Worm (Caenorhabditis elegans) whole organism, L4/young adult: Measurements from ENCODE around the gene Y57G11C.41.

Experiments used
- W03F9.2 ChIP-seq: fragments of 150-350 bp; optimal IDR thresholded peaks from 2 replicates; lab custom pipeline; 2014; ENCODE audit warnings: missing biosample characterization, missing genetic modification characterization
- dao-5 ChIP-seq: sonication (generic microtip); optimal IDR thresholded peaks from 2 replicates; lab custom pipeline; 2016; ENCODE audit warnings: missing genotype, missing genetic modification characterization, moderate library complexity, missing compliant biosample characterization
- him-1 ChIP-seq: sonication (generic microtip); optimal IDR thresholded peaks from 2 replicates; lab custom pipeline; 2016; ENCODE audit warnings: missing genotype, missing genetic modification reagents, missing genetic modification characterization, missing compliant biosample characterization

Gene Y57G11C.41

ce11 chrIV:14706302-14706701 is at the start of gene Y57G11C.41:
Y57G11C.41 (minus strand) TSS chrIV:14706402.
- no peak for TF ChIP-seq dao-5 (tag; lab: Kevin White, UChicago)
- TF ChIP-seq him-1 (tag; lab: Kevin White, UChicago) = no peak
- TF ChIP-seq W03F9.2 = no peak

ce11 chrIV:14754912-14755311 is 48.7 kb upstream of the Y57G11C.41 start, which contains the start of gene Y57G11C.499:
Y57G11C.499 (minus strand) TSS chrIV:14754934.
- TF ChIP-seq him-1 (tag; lab: Kevin White, UChicago) (no peak), W03F9.2 (no peak), dao-5 (tag; lab: Kevin White, UChicago) (no peak)

ce11 chrIV:14741926-14742325 is 35.7 kb upstream of the Y57G11C.41 start:
- TF ChIP-seq W03F9.2 = no peak
- no peak for TF ChIP-seq him-1 (tag; lab: Kevin White, UChicago)

- TF ChIP-seq him-1 (tag; lab: Kevin White, UChicago) (no peak), dao-5 (tag; lab: Kevin White, UChicago) (no peak), W03F9.2 (no peak)
Measured at ce11 chrIV:14729272-14729671, 23.1 kb upstream of the Y57G11C.41 start.

- TF ChIP-seq dao-5 (tag; lab: Kevin White, UChicago) = no peak
- TF ChIP-seq W03F9.2 = no peak
- no peak for TF ChIP-seq him-1 (tag; lab: Kevin White, UChicago)
Measured at ce11 chrIV:14728225-14728624, 22.0 kb upstream of the Y57G11C.41 start, which contains the start of gene Y57G11C.42. Y57G11C.42 (plus strand) TSS chrIV:14728525.

ce11 chrIV:14715500-14715899 is 9.3 kb upstream of the Y57G11C.41 start, which contains the start of gene lgc-8:
lgc-8 (plus strand) TSS chrIV:14715800.
- TF ChIP-seq dao-5 (tag; lab: Kevin White, UChicago) (no peak), him-1 (tag; lab: Kevin White, UChicago) (no peak)

ce11 chrIV:14709286-14709685 is 3.1 kb upstream of the Y57G11C.41 start, which contains the start of gene lgc-7:
lgc-7 (plus strand) TSS chrIV:14709586.
- no peak for TF ChIP-seq dao-5 (tag; lab: Kevin White, UChicago)
- TF ChIP-seq W03F9.2 = no peak
- no peak for TF ChIP-seq him-1 (tag; lab: Kevin White, UChicago)

ce11 chrIV:14704952-14705351 is 1.2 kb downstream of the Y57G11C.41 start:
- TF ChIP-seq dao-5 (tag; lab: Kevin White, UChicago) (no peak), him-1 (tag; lab: Kevin White, UChicago) (no peak), W03F9.2 (no peak)

- TF ChIP-seq him-1 (tag; lab: Kevin White, UChicago) = no peak
- TF ChIP-seq dao-5 (tag; lab: Kevin White, UChicago) = no peak
- no peak for TF ChIP-seq W03F9.2
Measured at ce11 chrIV:14704155-14704554, 2.0 kb downstream of the Y57G11C.41 start, which contains the start of gene Y57G11C.40. Y57G11C.40 (minus strand) TSS chrIV:14704255.

- TF ChIP-seq him-1 (tag; lab: Kevin White, UChicago) (no peak), W03F9.2 (no peak)
Measured at ce11 chrIV:14699840-14700239, 6.4 kb downstream of the Y57G11C.41 start, which contains the start of gene haf-8. haf-8 (minus strand) TSS chrIV:14699940.

ce11 chrIV:14687716-14688115 is 18.5 kb downstream of the Y57G11C.41 start:
- no peak for TF ChIP-seq dao-5 (tag; lab: Kevin White, UChicago)
- TF ChIP-seq him-1 (tag; lab: Kevin White, UChicago) = no peak
- TF ChIP-seq W03F9.2 = no peak

ce11 chrIV:14679060-14679459 is 27.1 kb downstream of the Y57G11C.41 start:
- TF ChIP-seq dao-5 (tag; lab: Kevin White, UChicago) (no peak), him-1 (tag; lab: Kevin White, UChicago) (no peak), W03F9.2 (no peak)

- TF ChIP-seq W03F9.2 (no peak), him-1 (tag; lab: Kevin White, UChicago) (no peak), dao-5 (tag; lab: Kevin White, UChicago) (no peak)
Measured at ce11 chrIV:14677095-14677633, 29.0 kb downstream of the Y57G11C.41 start, which contains the start of gene Y57G11C.31. Y57G11C.31 (plus strand) TSS chrIV:14677370.

- TF ChIP-seq him-1 (tag; lab: Kevin White, UChicago) (no peak), dao-5 (tag; lab: Kevin White, UChicago) (no peak), W03F9.2 (no peak)
Measured at ce11 chrIV:14675789-14676188, 30.4 kb downstream of the Y57G11C.41 start.

- TF ChIP-seq W03F9.2 (no peak), him-1 (tag; lab: Kevin White, UChicago) (no peak), dao-5 (tag; lab: Kevin White, UChicago) (no peak)
Measured at ce11 chrIV:14661370-14661769, 44.8 kb downstream of the Y57G11C.41 start.
